Fruit fly (Drosophila melanogaster) whole organism, adult: Measurements from ENCODE around the gene Catsup.

Experiments used
- CG5204 ChIP-seq: fragments of 200-800 bp; sonication (Bioruptor generic); optimal IDR thresholded peaks from 2 replicates; lab custom pipeline; 2016; ENCODE audit warnings: missing biosample characterization, missing genetic modification characterization
- CG7045 ChIP-seq: fragments of 200-800 bp; sonication (Bioruptor generic); optimal IDR thresholded peaks from 2 replicates; lab custom pipeline; 2017; ENCODE audit warnings: missing biosample characterization, mild to moderate bottlenecking, missing genetic modification characterization
- toe ChIP-seq: fragments of 200-800 bp; sonication (Bioruptor generic); optimal IDR thresholded peaks from 2 replicates; lab custom pipeline; 2016; ENCODE audit warnings: missing biosample characterization, missing genetic modification characterization

DNA sequence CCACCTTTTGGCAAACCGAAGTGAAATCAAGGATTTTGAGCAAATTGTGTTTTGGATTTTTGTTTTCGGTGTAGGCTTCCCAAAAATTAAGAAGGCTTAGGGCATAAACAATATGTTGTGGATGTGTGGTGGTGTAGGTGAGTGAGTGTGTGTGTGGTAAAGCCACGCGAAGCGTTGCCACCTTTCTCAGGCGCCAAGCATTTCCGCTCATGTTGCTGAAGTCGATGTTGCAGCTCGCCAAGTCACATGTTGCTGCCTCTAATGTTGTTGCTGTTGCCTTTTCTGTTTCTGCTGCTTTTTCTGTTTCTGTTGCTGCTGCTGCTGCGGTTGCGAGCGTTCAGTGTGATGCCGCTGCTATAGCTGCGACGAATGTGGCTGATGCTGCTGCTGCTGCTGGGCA is 38.1 kb downstream of the Catsup start:
- TF ChIP-seq toe = no peak
- TF ChIP-seq CG5204 (GFP tag; lab: Kevin White, UChicago) = no peak
- no peak for TF ChIP-seq CG7045
